Worm (Caenorhabditis elegans): ENCODE measurements around the gene R02F2.8.

DNA sequence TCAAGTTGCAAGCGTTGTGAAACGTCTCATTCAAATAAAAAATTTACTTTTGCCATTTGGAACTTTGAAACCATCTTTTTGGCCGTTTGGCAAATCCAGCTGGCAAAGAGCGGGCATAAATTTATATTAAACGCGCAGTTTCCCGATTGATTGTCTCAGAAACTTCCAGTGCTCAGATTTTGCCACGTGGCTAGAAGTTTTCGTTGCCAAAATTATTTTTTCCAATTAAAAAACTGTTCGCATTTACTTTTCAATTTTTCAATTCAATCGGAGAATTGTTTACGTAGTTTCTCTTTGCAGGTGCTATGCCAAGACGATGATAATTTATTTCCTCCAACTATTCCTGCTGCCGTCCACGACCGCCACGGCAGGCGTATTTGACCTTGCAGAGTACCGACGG is 41.8 kb downstream of the R02F2.8 start, which contains the start of gene F48E8.4:
- TF ChIP-seq nhr-80 (tag; optimal IDR thresholded peaks at IDR 0.05) (no peak), lin-35 (GFP tag; optimal IDR thresholded peaks at IDR 0.05) (no peak), tbx-9 (tag; optimal IDR thresholded peaks at IDR 0.05; ENCODE audit: borderline replicate concordance) (no peak), aptf-2 (GFP tag; conservative IDR thresholded peaks at IDR 0.05) (no peak), sea-2 (GFP tag; IDR thresholded peaks at IDR 0.05) (no peak), unc-62 (GFP tag; optimal IDR thresholded peaks at IDR 0.05) (no peak), nfya-1 (tag; optimal IDR thresholded peaks at IDR 0.05; ENCODE audit: borderline replicate concordance, insufficient read depth) (no peak), K12H6.12 (tag; optimal IDR thresholded peaks at IDR 0.05) (no peak), ama-1 (optimal IDR thresholded peaks at IDR 0.05) (no peak), ama-1 (GFP tag; optimal IDR thresholded peaks at IDR 0.05) (no peak), snpc-4 (GFP tag; optimal IDR thresholded peaks at IDR 0.05) (no peak), snpc-4 (tag; optimal IDR thresholded peaks at IDR 0.05) (no peak), lag-1 (GFP tag; IDR thresholded peaks at IDR 0.05) (no peak), nhr-120 (GFP tag; IDR thresholded peaks at IDR 0.05) (no peak), F52B5.7 (tag; optimal IDR thresholded peaks at IDR 0.05) (no peak), egrh-3 (GFP tag; IDR thresholded peaks at IDR 0.05) (no peak)
